Worm (Caenorhabditis elegans) whole organism, L4/young adult: ENCODE data around the gene H41C03.1.

Source experiments
- W03F9.2 ChIP-seq: fragments of 150-350 bp; optimal IDR thresholded peaks from 2 replicates; lab custom pipeline; 2014; ENCODE audit warnings: missing biosample characterization, missing genetic modification characterization
- him-1 ChIP-seq: sonication (generic microtip); optimal IDR thresholded peaks from 2 replicates; lab custom pipeline; 2016; ENCODE audit warnings: missing genotype, missing genetic modification reagents, missing genetic modification characterization, missing compliant biosample characterization

DNA sequence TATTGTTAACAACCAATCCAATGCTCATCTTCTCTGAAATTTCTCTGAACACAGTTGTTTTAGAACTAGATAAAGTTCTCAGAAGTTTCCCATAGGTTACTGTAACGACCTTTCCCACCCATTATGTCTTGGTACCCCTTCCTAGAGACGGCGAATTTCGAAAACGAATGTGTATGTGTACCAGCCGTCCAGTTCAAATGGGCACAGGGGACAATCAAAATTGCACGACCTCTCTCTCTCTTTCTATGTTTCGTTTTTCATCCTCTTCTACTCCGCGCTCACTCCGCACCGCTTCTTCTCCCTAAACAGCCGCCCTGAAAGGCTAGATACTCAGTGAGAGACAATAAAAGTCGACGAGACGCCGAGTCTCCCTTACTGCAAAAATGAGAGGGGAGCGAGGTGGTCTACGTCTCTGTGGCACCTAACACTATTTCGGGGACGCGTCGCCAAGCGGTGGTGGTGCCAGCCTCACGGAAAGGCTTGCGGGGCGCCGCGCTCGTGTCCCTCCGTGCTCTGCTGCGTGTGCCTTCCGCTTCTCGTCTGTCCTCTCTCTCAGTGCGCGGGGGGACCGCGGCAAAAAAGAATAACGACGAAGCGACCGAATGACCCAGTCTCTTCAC lies 47.3 kb downstream of the H41C03.1 start:
- TF ChIP-seq W03F9.2 (tag; lab: Kevin White, UChicago) (no peak), him-1 (tag; lab: Kevin White, UChicago) (no peak)
